Fruit fly (Drosophila melanogaster) whole organism: Measurements from ENCODE around the gene Usp8.

Source experiments
- CG8478 ChIP-seq: fragments of >200 bp; optimal IDR thresholded peaks from 2 replicates; lab custom pipeline; 2018; ENCODE audit warnings: inconsistent platforms
- Dll ChIP-seq: fragments of >200 bp; optimal IDR thresholded peaks from 2 replicates; lab custom pipeline; 2017
- EcR ChIP-seq, 2 experiments: fragments of >200 bp; optimal IDR thresholded peaks; 2 replicates each; lab custom pipeline; 2017; ENCODE audit warnings: missing biosample characterization in 2 of 2, missing genetic modification characterization in 2 of 2, missing genetic modification reagents in 2 of 2
- pan ChIP-seq: fragments of >200 bp; optimal IDR thresholded peaks from 2 replicates; lab custom pipeline; 2017
- psq ChIP-seq: fragments of >200 bp; optimal IDR thresholded peaks from 2 replicates; lab custom pipeline; 2017
- usp ChIP-seq: fragments of >200 bp; optimal IDR thresholded peaks from 2 replicates; lab custom pipeline; 2017; ENCODE audit warnings: missing biosample characterization, missing genetic modification characterization, mixed read lengths

Usp8 gene

dm6 chr3R:21102477-21102876 is 31.6 kb upstream of the Usp8 start:
- TF ChIP-seq CG8478 (lab: Kevin White, UChicago) = no peak
- no peak for TF ChIP-seq EcR (GFP tag; optimal IDR thresholded peaks at IDR 0.05; lab: Kevin White, UChicago)
- no peak for TF ChIP-seq pan
- no peak for TF ChIP-seq usp (GFP tag; lab: Kevin White, UChicago)
- no peak for TF ChIP-seq Dll
- no peak for TF ChIP-seq psq

- TF ChIP-seq CG8478 (lab: Kevin White, UChicago) = no peak
- no peak for TF ChIP-seq Dll
- no peak for TF ChIP-seq EcR (GFP tag; optimal IDR thresholded peaks at IDR 0.05; lab: Kevin White, UChicago)
- TF ChIP-seq psq = no peak
- TF ChIP-seq usp (GFP tag; lab: Kevin White, UChicago) = no peak
- TF ChIP-seq pan = no peak
Measured at dm6 chr3R:21107907-21108591, 26.0 kb upstream of the Usp8 start, which contains the start of the genes Sec15 and rtet. Gene Sec15 (minus strand): TSS chr3R:21107972. Gene rtet (plus strand): TSS chr3R:21108446.

- TF ChIP-seq Dll (no peak), pan (no peak), usp (GFP tag; lab: Kevin White, UChicago) (no peak), psq (no peak), CG8478 (lab: Kevin White, UChicago) (no peak), EcR (GFP tag; optimal IDR thresholded peaks at IDR 0.05; lab: Kevin White, UChicago) (no peak)
Measured at dm6 chr3R:21109712-21110111, 24.4 kb upstream of the Usp8 start.

dm6 chr3R:21111046-21111480 is 23.0 kb upstream of the Usp8 start, which contains the start of gene Rab11:
Gene Rab11 (plus strand): TSS chr3R:21111408.
- no peak for TF ChIP-seq CG8478 (lab: Kevin White, UChicago)
- TF ChIP-seq EcR (GFP tag; optimal IDR thresholded peaks at IDR 0.05; lab: Kevin White, UChicago) = no peak
- TF ChIP-seq pan = no peak
- no peak for TF ChIP-seq Dll
- TF ChIP-seq psq = no peak
- no peak for TF ChIP-seq usp (GFP tag; lab: Kevin White, UChicago)

- no peak for TF ChIP-seq pan
- no peak for TF ChIP-seq EcR (GFP tag; optimal IDR thresholded peaks at IDR 0.05; lab: Kevin White, UChicago)
- no peak for TF ChIP-seq Dll
- TF ChIP-seq usp (GFP tag; lab: Kevin White, UChicago) = no peak
- no peak for TF ChIP-seq psq
Measured at dm6 chr3R:21111964-21112740, 21.9 kb upstream of the Usp8 start.

dm6 chr3R:21112742-21113465 is 21.2 kb upstream of the Usp8 start:
- TF ChIP-seq CG8478 (lab: Kevin White, UChicago) (no peak), Dll (no peak), psq (no peak), usp (GFP tag; lab: Kevin White, UChicago) (no peak), pan (no peak), EcR (GFP tag; optimal IDR thresholded peaks at IDR 0.05; lab: Kevin White, UChicago) (no peak)

dm6 chr3R:21116057-21116456 is 18.0 kb upstream of the Usp8 start, which contains the start of gene ppan:
Gene ppan (plus strand): TSS chr3R:21116254.
- TF ChIP-seq Dll (no peak), CG8478 (lab: Kevin White, UChicago) (no peak), usp (GFP tag; lab: Kevin White, UChicago) (no peak), psq (no peak)

dm6 chr3R:21118784-21119183 is 15.3 kb upstream of the Usp8 start, which contains the start of gene Bdbt:
Gene Bdbt (minus strand): TSS chr3R:21118856.
- no peak for TF ChIP-seq pan
- TF ChIP-seq EcR (GFP tag; optimal IDR thresholded peaks at IDR 0.05; lab: Kevin White, UChicago) = no peak
- TF ChIP-seq Dll = no peak
- no peak for TF ChIP-seq psq
- no peak for TF ChIP-seq CG8478 (lab: Kevin White, UChicago)
- no peak for TF ChIP-seq usp (GFP tag; lab: Kevin White, UChicago)

dm6 chr3R:21124225-21124624 is 9.8 kb upstream of the Usp8 start:
- TF ChIP-seq psq (no peak), pan (no peak), EcR (GFP tag; optimal IDR thresholded peaks at IDR 0.05; lab: Kevin White, UChicago) (no peak), usp (GFP tag; lab: Kevin White, UChicago) (no peak), Dll (no peak), CG8478 (lab: Kevin White, UChicago) (no peak)

- no peak for TF ChIP-seq pan
- peak; percentile 73 for TF ChIP-seq CG8478 (lab: Kevin White, UChicago)
Measured at dm6 chr3R:21126673-21127284, 7.3 kb upstream of the Usp8 start.

- no peak for TF ChIP-seq usp (GFP tag; lab: Kevin White, UChicago)
- no peak for TF ChIP-seq CG8478 (lab: Kevin White, UChicago)
- no peak for TF ChIP-seq psq
- no peak for TF ChIP-seq Dll
- TF ChIP-seq EcR (GFP tag; optimal IDR thresholded peaks at IDR 0.05; lab: Kevin White, UChicago) = no peak
Measured at dm6 chr3R:21127352-21127985, 6.6 kb upstream of the Usp8 start, which contains the start of the genes slmb and CG5793. Gene slmb (minus strand): TSS chr3R:21127485. Gene CG5793 (plus strand): TSS chr3R:21127573.
